Worm (Caenorhabditis elegans): ENCODE measurements around the gene ztf-29.

ztf-29 gene

ce11 chrIII:11526396-11526795 lies 34.6 kb upstream of the ztf-29 start, which contains the start of gene xpb-1 (continued):
- TF ChIP-seq skn-1 (tag; optimal IDR thresholded peaks at IDR 0.05) = no peak
- peak; percentile 32 to 59 for TF ChIP-seq efl-1 (optimal IDR thresholded peaks at IDR 0.05)
- peak; percentile 65 to 94 for TF ChIP-seq efl-1 (GFP tag; optimal IDR thresholded peaks at IDR 0.05 in 1 of 2)

- TF ChIP-seq nhr-20 (tag; optimal IDR thresholded peaks at IDR 0.05) (no peak), rnt-1 (tag; optimal IDR thresholded peaks at IDR 0.05) (no peak), unc-62 (GFP tag; optimal IDR thresholded peaks at IDR 0.05) (no peak), irx-1 (tag; optimal IDR thresholded peaks at IDR 0.05) (no peak), Y116A8C.19 (tag; optimal IDR thresholded peaks at IDR 0.05; ENCODE audit: borderline replicate concordance) (no peak), nhr-85 (tag) (no peak), hlh-17 (GFP tag; optimal IDR thresholded peaks at IDR 0.05; ENCODE audit: borderline replicate concordance) (no peak), nhr-90 (tag; optimal IDR thresholded peaks at IDR 0.05; ENCODE audit: poor library complexity) (no peak), C16A3.4 (tag; optimal IDR thresholded peaks at IDR 0.05) (no peak), nhr-19 (GFP tag; conservative IDR thresholded peaks at IDR 0.05) (no peak), nhr-47 (tag; optimal IDR thresholded peaks at IDR 0.05) (no peak), lin-14 (GFP tag; optimal IDR thresholded peaks at IDR 0.05) (no peak), isw-1 (GFP tag; IDR thresholded peaks at IDR 0.05) (no peak), vab-15 (tag; optimal IDR thresholded peaks at IDR 0.05) (no peak), mef-2 (tag; optimal IDR thresholded peaks at IDR 0.05) (no peak)
These were observed 26.3 kb upstream of the ztf-29 start, which contains the start of gene nrps-1 for ce11 chrIII:11534624-11535079. Gene nrps-1, plus strand, starts transcription at chrIII:11534674.

DNA sequence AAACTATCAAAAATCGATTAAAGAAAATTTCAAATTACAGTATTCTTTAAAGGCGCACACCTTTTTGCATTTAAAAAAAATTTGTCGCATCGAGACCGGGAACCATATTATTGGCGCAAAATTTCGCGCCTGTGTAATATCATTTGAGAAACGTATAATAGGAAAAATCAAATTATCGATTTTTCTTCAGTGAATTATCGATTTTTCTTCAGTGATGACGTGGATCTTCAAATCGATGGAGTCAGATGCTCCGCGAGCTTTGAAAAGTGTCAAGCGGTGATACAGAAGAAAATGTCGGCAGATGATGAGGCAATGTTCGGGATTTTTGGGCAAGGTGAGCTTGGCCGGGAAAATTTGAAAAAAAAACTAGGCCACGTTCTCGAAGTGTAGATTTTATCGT lies 25.5 kb upstream of the ztf-29 start:
- TF ChIP-seq lin-35 (GFP tag; optimal IDR thresholded peaks at IDR 0.05) = no peak

DNA sequence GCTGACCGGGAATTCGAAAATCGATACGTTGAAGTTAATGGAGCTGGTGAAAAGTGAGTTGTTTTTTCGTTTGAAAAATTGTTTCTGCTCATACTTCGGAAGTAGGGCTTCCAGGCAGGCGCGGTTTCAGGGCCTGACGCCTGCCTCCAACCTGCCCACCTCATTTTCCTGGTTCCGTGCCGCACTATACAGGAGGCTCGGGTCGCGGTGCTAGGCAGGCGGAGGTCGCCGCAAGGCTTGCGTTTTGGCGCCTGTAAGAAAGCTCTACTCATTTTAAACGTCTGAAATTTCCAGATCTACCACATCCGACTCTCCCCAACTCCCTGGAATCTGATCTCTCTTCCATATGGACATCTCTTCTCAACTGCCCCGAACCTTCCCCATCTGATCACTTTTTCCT lies 16.0 kb upstream of the ztf-29 start:
- no peak for TF ChIP-seq elt-3 (tag; optimal IDR thresholded peaks at IDR 0.05)

- TF ChIP-seq ceh-88 (GFP tag; IDR thresholded peaks at IDR 0.05) (no peak), efl-1 (optimal IDR thresholded peaks at IDR 0.05) (no peak), efl-1 (GFP tag; optimal IDR thresholded peaks at IDR 0.05 in 1 of 2) (peak in 1 of 2 experiments; percentile 71)
These were observed 12.9 kb upstream of the ztf-29 start, which contains the start of gene Y66D12A.13 for ce11 chrIII:11548070-11548469. Gene Y66D12A.13, plus strand, starts transcription at chrIII:11548370.

- TF ChIP-seq lin-14 (GFP tag; optimal IDR thresholded peaks at IDR 0.05) (peak; percentile 68), lin-35 (GFP tag; optimal IDR thresholded peaks at IDR 0.05) (peak; percentile 15 to 57), snpc-4 (tag; optimal IDR thresholded peaks at IDR 0.05) (no peak), egl-13 (tag; optimal IDR thresholded peaks at IDR 0.05) (no peak), nhr-71 (tag; optimal IDR thresholded peaks at IDR 0.05) (peak; percentile 47), nhr-19 (GFP tag; conservative IDR thresholded peaks at IDR 0.05) (peak; percentile 21; the same call in 1 of the 2 replicates), nhr-28 (tag; optimal IDR thresholded peaks at IDR 0.05) (no peak), mdl-1 (tag; optimal IDR thresholded peaks at IDR 0.05) (peak in 1 of 2 experiments; percentile 10), nhr-47 (tag; optimal IDR thresholded peaks at IDR 0.05) (peak; percentile 45), ces-1 (GFP tag; optimal IDR thresholded peaks at IDR 0.05) (no peak), efl-1 (optimal IDR thresholded peaks at IDR 0.05) (peak in 1 of 2 experiments; percentile 32), efl-1 (GFP tag; optimal IDR thresholded peaks at IDR 0.05 in 1 of 2) (peak; percentile 8 to 92), nhr-85 (tag) (peak; percentile 83), nhr-20 (tag; optimal IDR thresholded peaks at IDR 0.05) (peak; percentile 45), lin-13 (GFP tag; optimal IDR thresholded peaks at IDR 0.05) (peak; percentile 7), elt-3 (tag; optimal IDR thresholded peaks at IDR 0.05) (peak in 1 of 6 experiments; percentile 49), fkh-4 (tag; optimal IDR thresholded peaks at IDR 0.05; ENCODE audit: borderline replicate concordance) (no peak), lsy-2 (tag; optimal IDR thresholded peaks at IDR 0.05) (peak in 1 of 2 experiments; percentile 11), snu-23 (GFP tag; optimal IDR thresholded peaks at IDR 0.05) (peak; percentile 64), mep-1 (tag; optimal IDR thresholded peaks at IDR 0.05) (peak; percentile 11), ama-1 (optimal IDR thresholded peaks at IDR 0.05) (no peak), nhr-90 (tag; optimal IDR thresholded peaks at IDR 0.05; ENCODE audit: poor library complexity) (peak; percentile 67), dpl-1 (GFP tag; optimal IDR thresholded peaks at IDR 0.05) (peak in 1 of 3 experiments; percentile 12), fkh-10 (GFP tag; optimal IDR thresholded peaks at IDR 0.05) (no peak), egl-27 (tag; optimal IDR thresholded peaks at IDR 0.05) (no peak), grh-1 (GFP tag; IDR thresholded peaks at IDR 0.05) (0 out of 2 replicates have a peak, but pooled peaks have one; percentile 23)
These were observed 6.2 kb upstream of the ztf-29 start for ce11 chrIII:11554701-11555111.

All from whole organism, L1 larva.